Worm (Caenorhabditis elegans): ENCODE measurements around the gene fipr-20.

- TF ChIP-seq unc-62 (GFP tag; optimal IDR thresholded peaks at IDR 0.05) (no peak), ceh-58 (GFP tag; IDR thresholded peaks at IDR 0.05) (peak; percentile 90; the same call in 1 of the 2 replicates), lin-40 (tag; optimal IDR thresholded peaks at IDR 0.05) (peak; percentile 14)
Observed at ce11 chrIII:7494850-7495314, 32.7 kb upstream of the fipr-20 start.

All from whole organism, young adult.